Worm (Caenorhabditis elegans) whole organism, L4/young adult: ENCODE results near the gene C09F12.3.

Source experiments
- W03F9.2 ChIP-seq: fragments of 150-350 bp; optimal IDR thresholded peaks from 2 replicates; lab custom pipeline; 2014; ENCODE audit warnings: missing biosample characterization, missing genetic modification characterization
- dao-5 ChIP-seq: sonication (generic microtip); optimal IDR thresholded peaks from 2 replicates; lab custom pipeline; 2016; ENCODE audit warnings: missing genotype, missing genetic modification characterization, moderate library complexity, missing compliant biosample characterization
- him-1 ChIP-seq: sonication (generic microtip); optimal IDR thresholded peaks from 2 replicates; lab custom pipeline; 2016; ENCODE audit warnings: missing genotype, missing genetic modification reagents, missing genetic modification characterization, missing compliant biosample characterization

DNA sequence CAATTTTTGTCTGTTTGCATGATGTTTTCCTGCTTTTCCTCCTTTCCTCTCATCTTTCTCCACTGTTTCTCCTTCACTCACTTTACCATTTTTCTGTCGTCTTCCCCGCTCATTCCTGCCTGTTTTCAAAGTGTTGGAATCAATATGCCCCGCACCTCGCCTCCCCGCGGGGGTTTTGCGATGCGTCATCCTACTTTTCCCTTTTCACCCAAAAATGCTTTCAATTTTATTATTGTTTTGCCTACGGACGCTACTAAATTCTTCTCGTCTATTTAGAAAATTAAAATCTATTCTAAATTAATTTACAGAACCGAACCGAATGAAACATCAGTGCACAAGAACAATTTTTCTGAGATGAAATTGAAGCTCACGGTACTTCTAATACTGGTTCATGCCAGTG lies 50.5 kb downstream of the C09F12.3 start, which contains the start of gene ver-3:
- TF ChIP-seq W03F9.2 (tag; lab: Kevin White, UChicago) (no peak), him-1 (no peak), dao-5 (tag; lab: Kevin White, UChicago) (no peak)
